Worm (Caenorhabditis elegans): ENCODE data around the gene far-8.

Gene far-8

DNA sequence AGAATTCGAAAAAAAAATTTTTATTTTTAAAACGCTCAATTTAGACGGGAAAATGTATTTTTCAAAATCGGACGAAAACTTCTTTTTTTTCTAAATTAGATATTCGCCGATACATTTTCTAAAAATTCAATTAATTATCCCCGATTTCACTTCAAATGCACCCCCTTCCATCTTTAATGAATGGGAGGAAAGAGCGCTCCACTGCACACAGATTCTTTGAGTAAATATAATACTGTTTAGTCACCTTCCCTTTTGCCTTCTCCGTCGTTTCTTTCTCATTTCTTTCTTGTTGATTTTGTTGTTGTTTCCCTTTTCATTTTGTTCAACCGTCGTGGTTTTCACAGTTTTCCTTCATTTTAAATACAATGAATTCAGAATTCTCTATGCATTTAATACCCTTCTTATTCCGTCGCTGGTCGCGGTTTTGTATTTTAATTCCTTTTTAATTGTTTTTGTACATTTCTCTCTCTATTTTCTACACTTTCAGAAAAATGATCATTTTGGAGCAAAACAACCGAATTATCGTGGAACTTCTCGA lies 19.2 kb downstream of the far-8 start, which contains the start of gene arx-4:
TSS of gene arx-4 (plus strand) at position 488 of the 538 bp plus-strand sequence.
- peak; percentile 10 for TF ChIP-seq hmg-11 (tag; optimal IDR thresholded peaks at IDR 0.05)
- peak; percentile 88 for TF ChIP-seq pha-4 (tag; optimal IDR thresholded peaks at IDR 0.05)
- TF ChIP-seq ZK546.5 (tag; optimal IDR thresholded peaks at IDR 0.05): no peak
- TF ChIP-seq daf-12 (tag; optimal IDR thresholded peaks at IDR 0.05): no peak
- no peak for TF ChIP-seq nhr-11 (tag; optimal IDR thresholded peaks at IDR 0.05)

DNA sequence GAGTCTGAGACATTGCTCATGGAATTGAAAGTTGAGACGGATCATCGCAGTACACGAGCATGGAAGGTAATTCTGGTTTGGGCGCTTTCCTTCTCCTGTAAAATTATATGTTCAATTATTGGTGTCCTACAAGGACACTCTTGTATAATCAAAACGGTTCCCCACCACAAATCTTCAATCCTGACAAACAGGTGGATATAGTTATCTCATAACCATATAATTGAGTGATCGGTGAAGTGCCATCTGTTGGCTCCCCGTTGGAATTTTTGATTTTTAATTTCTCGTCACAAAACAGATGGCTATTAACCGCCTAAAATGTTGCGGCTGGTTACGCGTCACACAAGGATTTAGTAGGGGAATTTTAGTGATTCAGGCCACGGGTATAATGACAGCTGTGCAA lies 26.1 kb downstream of the far-8 start:
- TF ChIP-seq R02D3.7 (tag; optimal IDR thresholded peaks at IDR 0.05) (no peak), elt-1 (tag; optimal IDR thresholded peaks at IDR 0.05) (no peak), nhr-25 (tag; optimal IDR thresholded peaks at IDR 0.05) (no peak), nhr-28 (tag; optimal IDR thresholded peaks at IDR 0.05) (no peak), fkh-2 (tag; optimal IDR thresholded peaks at IDR 0.05) (no peak), ztf-4 (tag; optimal IDR thresholded peaks at IDR 0.05) (no peak), ZK546.5 (tag; optimal IDR thresholded peaks at IDR 0.05) (no peak), egl-27 (tag; optimal IDR thresholded peaks at IDR 0.05) (no peak), elt-2 (tag; optimal IDR thresholded peaks at IDR 0.05) (no peak)

ce11 chrIII:869869-870268 lies 27.1 kb downstream of the far-8 start, which contains the start of gene T24C4.2:
Gene T24C4.2, minus strand, starts transcription at chrIII:869969.
- no peak for TF ChIP-seq lin-15B (tag; optimal IDR thresholded peaks at IDR 0.05)
- no peak for TF ChIP-seq egl-5 (tag; optimal IDR thresholded peaks at IDR 0.05)
- TF ChIP-seq nhr-28 (tag; optimal IDR thresholded peaks at IDR 0.05): no peak
- TF ChIP-seq unc-62 (GFP tag; optimal IDR thresholded peaks at IDR 0.05): no peak
- no peak for TF ChIP-seq fkh-10 (GFP tag; optimal IDR thresholded peaks at IDR 0.05)
- no peak for TF ChIP-seq fos-1 (tag; optimal IDR thresholded peaks at IDR 0.05)
- TF ChIP-seq sea-2 (GFP tag; optimal IDR thresholded peaks at IDR 0.05): no peak
- no peak for TF ChIP-seq hmg-11 (tag; optimal IDR thresholded peaks at IDR 0.05)
- TF ChIP-seq zag-1 (tag; optimal IDR thresholded peaks at IDR 0.05): no peak
- no peak for TF ChIP-seq unc-39 (tag; optimal IDR thresholded peaks at IDR 0.05)
- no peak for TF ChIP-seq ceh-9 (tag; optimal IDR thresholded peaks at IDR 0.05)
- no peak for TF ChIP-seq nfya-1 (tag; optimal IDR thresholded peaks at IDR 0.05; ENCODE audit: insufficient read depth)
- TF ChIP-seq elt-2 (tag; optimal IDR thresholded peaks at IDR 0.05): no peak
- no peak for TF ChIP-seq pqm-1 (tag; optimal IDR thresholded peaks at IDR 0.05)
- TF ChIP-seq fkh-2 (tag; optimal IDR thresholded peaks at IDR 0.05): no peak

ce11 chrIII:870555-870954 lies 27.8 kb downstream of the far-8 start:
- no peak for TF ChIP-seq nhr-23 (tag; optimal IDR thresholded peaks at IDR 0.05)
- no peak for TF ChIP-seq nhr-76 (tag; optimal IDR thresholded peaks at IDR 0.05)
- no peak for TF ChIP-seq nfya-1 (tag; optimal IDR thresholded peaks at IDR 0.05; ENCODE audit: insufficient read depth)
- no peak for TF ChIP-seq ZK546.5 (tag; optimal IDR thresholded peaks at IDR 0.05)
- no peak for TF ChIP-seq sea-2 (GFP tag; optimal IDR thresholded peaks at IDR 0.05)
- TF ChIP-seq aly-2 (tag; optimal IDR thresholded peaks at IDR 0.05): no peak
- TF ChIP-seq nhr-67 (tag; optimal IDR thresholded peaks at IDR 0.05): no peak
- no peak for TF ChIP-seq ama-1 (optimal IDR thresholded peaks at IDR 0.05)

DNA sequence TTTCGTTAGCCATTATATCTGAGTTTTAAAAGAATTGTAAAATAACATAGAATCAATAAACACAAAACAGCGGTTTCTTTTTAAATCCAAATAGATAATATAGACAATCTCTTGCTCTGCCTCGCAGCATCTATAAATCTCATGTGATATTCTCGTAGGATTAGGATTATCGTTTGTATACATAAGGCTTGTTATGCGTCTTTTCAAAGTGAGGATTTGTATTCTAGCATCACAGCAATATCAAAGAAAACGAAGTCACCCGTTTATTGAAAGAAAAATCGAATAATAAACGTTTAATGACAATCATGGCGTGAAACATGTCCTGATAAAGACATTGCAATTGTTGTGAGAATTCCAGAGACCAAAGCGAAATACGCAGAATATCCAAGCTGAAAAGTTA lies 29.6 kb downstream of the far-8 start, which contains the start of the genes T24C4.3 and clc-20:
TSS of gene T24C4.3 (minus strand) at position 101 of the 400 bp plus-strand sequence.
TSS of gene clc-20 (plus strand) at position 211 of the 400 bp plus-strand sequence.
- TF ChIP-seq nhr-77 (tag; optimal IDR thresholded peaks at IDR 0.05) (no peak), sea-2 (GFP tag; optimal IDR thresholded peaks at IDR 0.05) (no peak), egl-27 (tag; optimal IDR thresholded peaks at IDR 0.05) (no peak), ceh-16 (tag; optimal IDR thresholded peaks at IDR 0.05) (no peak), zag-1 (tag; optimal IDR thresholded peaks at IDR 0.05) (no peak), nhr-43 (tag; optimal IDR thresholded peaks at IDR 0.05; ENCODE audit: poor library complexity, severe bottlenecking) (no peak)

DNA sequence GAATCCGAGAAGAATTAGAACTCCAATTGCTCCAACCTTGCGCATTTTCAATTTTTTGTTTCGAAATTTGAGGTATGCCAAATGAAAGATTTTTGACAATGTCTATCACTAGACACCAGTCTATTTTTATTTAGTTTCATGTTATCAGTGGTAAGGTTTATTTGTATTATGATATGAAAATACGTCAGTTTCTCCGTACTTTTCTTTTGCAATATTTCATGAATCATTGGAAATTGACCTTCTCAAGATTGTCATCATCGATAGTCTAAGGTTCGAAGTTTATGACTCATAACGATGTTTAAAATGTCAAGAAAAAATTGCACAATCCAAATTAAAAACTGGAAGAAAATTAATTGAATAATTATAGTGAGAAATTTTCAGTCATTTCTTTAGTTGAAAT lies 30.7 kb downstream of the far-8 start, which contains the start of gene clc-19:
TSS of gene clc-19 (minus strand) at position 135 of the 400 bp plus-strand sequence.
- TF ChIP-seq R02D3.7 (tag; optimal IDR thresholded peaks at IDR 0.05) (no peak), nhr-12 (tag; optimal IDR thresholded peaks at IDR 0.05) (no peak), nhr-25 (tag; optimal IDR thresholded peaks at IDR 0.05) (no peak), elt-2 (tag; optimal IDR thresholded peaks at IDR 0.05) (peak; percentile 30), pqm-1 (tag; optimal IDR thresholded peaks at IDR 0.05) (peak; percentile 90), jun-1 (tag; optimal IDR thresholded peaks at IDR 0.05) (no peak)

Data from whole organism, L3 larva.